Fruit fly (Drosophila melanogaster) whole organism, embryonic: ENCODE results near the gene CG34265.
A peak's percentile ranks its signal among the peaks of the same experiment; 100 is the strongest.

Experiments
- Abd-B ChIP-seq: fragments of 200-800 bp; sonication (Bioruptor generic); optimal IDR thresholded peaks from 2 replicates; lab custom pipeline; 2018; ENCODE audit warnings: missing biosample characterization, mild to moderate bottlenecking, missing genetic modification characterization, moderate library complexity
- Awh ChIP-seq: fragments of 200-800 bp; sonication (Bioruptor generic); IDR thresholded peaks from 2 replicates; pipeline ENCODE4, ENCODE4 v1.3.6; 2022; ENCODE audit warnings: missing biosample characterization, missing genetic modification characterization
- BtbVII ChIP-seq: fragments of 200-800 bp; sonication (Bioruptor generic); optimal IDR thresholded peaks from 3 replicates; lab custom pipeline; 2017; ENCODE audit warnings: missing biosample characterization, mild to moderate bottlenecking, missing genetic modification characterization
- CG10209 ChIP-seq: fragments of 200-800 bp; sonication (Bioruptor generic); optimal IDR thresholded peaks from 3 replicates; lab custom pipeline; 2017; ENCODE audit warnings: missing biosample characterization, mild to moderate bottlenecking, missing genetic modification characterization, missing genetic modification reagents
- CG10366 ChIP-seq: fragments of 200-800 bp; sonication (Bioruptor generic); IDR thresholded peaks from 2 replicates; pipeline ENCODE4 v1.3.6; 2022; ENCODE audit warnings: missing biosample characterization, missing genetic modification characterization
- CG10462 ChIP-seq: fragments of 200-800 bp; sonication (Bioruptor generic); optimal IDR thresholded peaks from 2 replicates; lab custom pipeline; 2016; ENCODE audit warnings: missing biosample characterization, missing genetic modification characterization
- CG11504 ChIP-seq: fragments of 200-800 bp; sonication (Bioruptor generic); optimal IDR thresholded peaks from 3 replicates; lab custom pipeline; 2019; ENCODE audit warnings: missing biosample characterization, mild to moderate bottlenecking, missing genetic modification characterization, moderate library complexity
- CG11560 ChIP-seq: fragments of 200-800 bp; sonication (Bioruptor generic); IDR thresholded peaks from 3 replicates; pipeline ENCODE4 v1.3.6; 2022; ENCODE audit warnings: missing biosample characterization, missing genetic modification characterization
- CG11723 ChIP-seq: fragments of 200-800 bp; sonication (Bioruptor generic); optimal IDR thresholded peaks from 2 replicates; lab custom pipeline; 2017; ENCODE audit warnings: missing biosample characterization, mild to moderate bottlenecking, missing genetic modification characterization
- CG13287 ChIP-seq: fragments of 200-800 bp; sonication (Bioruptor generic); IDR thresholded peaks from 2 replicates; pipeline ENCODE4 v1.3.6; 2022; ENCODE audit warnings: missing biosample characterization, missing genetic modification characterization; ENCODE audit not compliant: partially characterized antibody
- CG14860 ChIP-seq: fragments of 200-800 bp; sonication (Bioruptor generic); IDR thresholded peaks from 3 replicates; pipeline ENCODE4 v1.3.6; 2022; ENCODE audit warnings: missing biosample characterization, missing genetic modification characterization; ENCODE audit not compliant: partially characterized antibody
- CG15479 ChIP-seq: fragments of 200-800 bp; sonication (Bioruptor generic); optimal IDR thresholded peaks from 3 replicates; lab custom pipeline; 2019; ENCODE audit warnings: missing biosample characterization, mild to moderate bottlenecking, missing genetic modification characterization, moderate library complexity
- CG16815 ChIP-seq: fragments of 200-800 bp; sonication (Bioruptor generic); optimal IDR thresholded peaks from 3 replicates; lab custom pipeline; 2017; ENCODE audit warnings: missing biosample characterization, mild to moderate bottlenecking, missing genetic modification characterization
- CG18619 ChIP-seq: fragments of 200-800 bp; sonication (Bioruptor generic); optimal IDR thresholded peaks from 3 replicates; lab custom pipeline; 2017; ENCODE audit warnings: missing biosample characterization, mild to moderate bottlenecking, missing genetic modification characterization
- CG2129 ChIP-seq: fragments of 200-800 bp; sonication (Bioruptor generic); IDR thresholded peaks from 2 replicates; pipeline ENCODE4 v1.3.6; 2022; ENCODE audit warnings: missing biosample characterization, missing genetic modification characterization; ENCODE audit not compliant: partially characterized antibody
- CG2202 ChIP-seq: fragments of 200-800 bp; sonication (Bioruptor generic); optimal IDR thresholded peaks from 2 replicates; lab custom pipeline; 2018; ENCODE audit warnings: missing biosample characterization, mild to moderate bottlenecking, missing genetic modification characterization
- CG31365 ChIP-seq: fragments of 200-800 bp; sonication (Bioruptor generic); optimal IDR thresholded peaks from 2 replicates; lab custom pipeline; 2018; ENCODE audit warnings: missing biosample characterization, mild to moderate bottlenecking, missing genetic modification characterization
- CG42726 ChIP-seq: fragments of 200-800 bp; sonication (Bioruptor generic); IDR thresholded peaks from 2 replicates; pipeline ENCODE4 v1.3.6; 2022; ENCODE audit warnings: missing biosample characterization, missing genetic modification characterization; ENCODE audit not compliant: partially characterized antibody
- CG8281 ChIP-seq: fragments of 200-800 bp; sonication (Bioruptor generic); optimal IDR thresholded peaks from 2 replicates; lab custom pipeline; 2018; ENCODE audit warnings: missing biosample characterization, mild to moderate bottlenecking, missing genetic modification characterization, moderate library complexity
- Doc3 ChIP-seq: fragments of 200-800 bp; sonication (Bioruptor generic); IDR thresholded peaks from 3 replicates; pipeline ENCODE4 v1.3.6; 2022; ENCODE audit warnings: missing biosample characterization, missing genetic modification characterization; ENCODE audit not compliant: partially characterized antibody
- Dp ChIP-seq: fragments of 200-800 bp; sonication (Bioruptor generic); optimal IDR thresholded peaks from 2 replicates; lab custom pipeline; 2018; ENCODE audit warnings: missing biosample characterization, mild to moderate bottlenecking, missing genetic modification characterization, moderate library complexity
- ERR ChIP-seq: fragments of 200-800 bp; sonication (Bioruptor generic); optimal IDR thresholded peaks from 2 replicates; lab custom pipeline; 2016; ENCODE audit warnings: missing biosample characterization, missing genetic modification characterization
- HLHmδ ChIP-seq: fragments of 200-800 bp; sonication (Bioruptor generic); optimal IDR thresholded peaks from 2 replicates; lab custom pipeline; 2018; ENCODE audit warnings: missing biosample characterization, mild to moderate bottlenecking, missing genetic modification characterization, moderate library complexity
- Hsf ChIP-seq: fragments of 200-800 bp; sonication (Bioruptor generic); optimal IDR thresholded peaks from 3 replicates; lab custom pipeline; 2016; ENCODE audit warnings: missing biosample characterization, missing genetic modification characterization
- Meics ChIP-seq: fragments of 200-800 bp; sonication (Bioruptor generic); optimal IDR thresholded peaks from 2 replicates; lab custom pipeline; 2017; ENCODE audit warnings: missing biosample characterization, mild to moderate bottlenecking, missing genetic modification characterization
- Oli ChIP-seq: fragments of 200-800 bp; sonication (Bioruptor generic); optimal IDR thresholded peaks from 2 replicates; lab custom pipeline; 2018; ENCODE audit warnings: missing biosample characterization, mild to moderate bottlenecking, missing genetic modification characterization, moderate library complexity
- Optix ChIP-seq: fragments of 200-800 bp; sonication (Bioruptor generic); IDR thresholded peaks from 3 replicates; pipeline ENCODE4 v1.3.6; 2022; ENCODE audit warnings: missing biosample characterization, missing genetic modification characterization
- Sox102F ChIP-seq: fragments of 200-800 bp; sonication (Bioruptor generic); optimal IDR thresholded peaks from 2 replicates; lab custom pipeline; 2018; ENCODE audit warnings: missing biosample characterization, mild to moderate bottlenecking, missing genetic modification characterization, moderate library complexity
- ac ChIP-seq: fragments of 200-800 bp; sonication (Bioruptor generic); optimal IDR thresholded peaks from 3 replicates; lab custom pipeline; 2017; ENCODE audit warnings: missing biosample characterization, mild to moderate bottlenecking, missing genetic modification characterization
- ase ChIP-seq: fragments of 200-800 bp; sonication (Bioruptor generic); IDR thresholded peaks from 3 replicates; pipeline ENCODE4 v1.3.6; 2022; ENCODE audit warnings: missing biosample characterization, missing genetic modification characterization
- ash1 ChIP-seq: fragments of 200-800 bp; sonication (Bioruptor generic); optimal IDR thresholded peaks from 2 replicates; lab custom pipeline; 2018; ENCODE audit warnings: missing biosample characterization, mild to moderate bottlenecking, missing genetic modification characterization
- bbx ChIP-seq: fragments of 200-800 bp; sonication (Bioruptor generic); IDR thresholded peaks from 2 replicates; pipeline ENCODE4 v1.3.6; 2022; ENCODE audit warnings: missing biosample characterization, missing genetic modification characterization; ENCODE audit not compliant: partially characterized antibody
- bigmax ChIP-seq: fragments of 200-800 bp; sonication (Bioruptor generic); optimal IDR thresholded peaks from 2 replicates; lab custom pipeline; 2018; ENCODE audit warnings: missing biosample characterization, mild to moderate bottlenecking, missing genetic modification characterization
- btn ChIP-seq: fragments of 200-800 bp; sonication (Bioruptor generic); optimal IDR thresholded peaks from 2 replicates; lab custom pipeline; 2016; ENCODE audit warnings: missing biosample characterization, missing genetic modification characterization
- crc ChIP-seq: fragments of 200-800 bp; sonication (Bioruptor generic); optimal IDR thresholded peaks from 2 replicates; lab custom pipeline; 2016; ENCODE audit warnings: missing biosample characterization, missing genetic modification characterization
- croc ChIP-seq: fragments of 200-800 bp; sonication (Bioruptor generic); conservative IDR thresholded peaks from 3 replicates; pipeline ENCODE4 v1.3.6; 2022; ENCODE audit warnings: missing biosample characterization, missing genetic modification characterization
- dati ChIP-seq: fragments of 200-800 bp; sonication (Bioruptor generic); IDR thresholded peaks from 2 replicates; pipeline ENCODE4 v1.3.6; 2022; ENCODE audit warnings: missing biosample characterization, missing genetic modification characterization
- gce ChIP-seq: fragments of 200-800 bp; sonication (Bioruptor generic); IDR thresholded peaks from 3 replicates; pipeline ENCODE4 v1.3.6; 2022; ENCODE audit warnings: missing biosample characterization, missing genetic modification characterization
- gem ChIP-seq: fragments of 200-800 bp; sonication (Bioruptor generic); optimal IDR thresholded peaks from 2 replicates; lab custom pipeline; 2019; ENCODE audit warnings: missing biosample characterization, mild to moderate bottlenecking, missing genetic modification characterization, moderate library complexity
- onecut ChIP-seq: fragments of 200-800 bp; sonication (Bioruptor generic); IDR thresholded peaks from 2 replicates; pipeline ENCODE4 v1.3.6; 2022; ENCODE audit warnings: missing biosample characterization, missing genetic modification characterization
- org-1 ChIP-seq: fragments of 200-800 bp; sonication (Bioruptor generic); optimal IDR thresholded peaks from 2 replicates; lab custom pipeline; 2017; ENCODE audit warnings: missing biosample characterization, missing genetic modification characterization
- pnt ChIP-seq: fragments of 200-800 bp; sonication (Bioruptor generic); optimal IDR thresholded peaks from 3 replicates; lab custom pipeline; 2016; ENCODE audit warnings: missing biosample characterization, missing genetic modification characterization
- repo ChIP-seq: fragments of 200-800 bp; sonication (Bioruptor generic); optimal IDR thresholded peaks from 2 replicates; lab custom pipeline; 2016; ENCODE audit warnings: missing biosample characterization, missing genetic modification characterization
- sob ChIP-seq: fragments of 200-800 bp; sonication (Bioruptor generic); IDR thresholded peaks from 2 replicates; pipeline ENCODE4 v1.3.6; 2022; ENCODE audit warnings: missing biosample characterization, missing genetic modification characterization
- sqz ChIP-seq: fragments of 200-800 bp; sonication (Bioruptor generic); optimal IDR thresholded peaks from 3 replicates; lab custom pipeline; 2018; ENCODE audit warnings: missing biosample characterization, mild to moderate bottlenecking, missing genetic modification characterization
- tap ChIP-seq: fragments of 200-800 bp; optimal IDR thresholded peaks from 3 replicates; lab custom pipeline; 2019; ENCODE audit warnings: missing biosample characterization, mild to moderate bottlenecking, missing genetic modification characterization, moderate library complexity
- tio ChIP-seq: fragments of 200-800 bp; sonication (Bioruptor generic); optimal IDR thresholded peaks from 2 replicates; lab custom pipeline; 2017; ENCODE audit warnings: missing biosample characterization, missing genetic modification characterization, inconsistent platforms
- tll ChIP-seq, 2 experiments: fragments of 200-800 bp in 1 of 2; fragments of >200 bp in 1 of 2; sonication (Bioruptor generic) in 1 of 2; optimal IDR thresholded peaks; 2 replicates each; lab custom pipeline; 2017 to 2019; ENCODE audit warnings: missing biosample characterization in 2 of 2, missing genetic modification characterization in 2 of 2, mild to moderate bottlenecking in 1 of 2, moderate library complexity in 1 of 2
- trh ChIP-seq: fragments of 200-800 bp; sonication (Bioruptor generic); optimal IDR thresholded peaks from 2 replicates; lab custom pipeline; 2016; ENCODE audit warnings: missing biosample characterization, missing genetic modification characterization

Gene CG34265

dm6 chr3L:3304740-3305139 lies 36.5 kb downstream of the CG34265 start:
- TF ChIP-seq CG8281 (no peak), CG2129 (GFP tag; lab: Robert Waterston, UW) (no peak), dati (GFP tag; lab: Robert Waterston, UW) (no peak), tll (GFP tag; optimal IDR thresholded peaks at IDR 0.05; lab: Kevin White, UChicago) (peak in 1 of 2 experiments; percentile 25), CG15479 (GFP tag; lab: Kevin White, UChicago) (peak; percentile 54), CG10209 (GFP tag; lab: Kevin White, UChicago) (no peak)

- peak; percentile 9 for TF ChIP-seq repo (GFP tag; lab: Kevin White, UChicago)
- TF ChIP-seq Hsf (GFP tag; lab: Kevin White, UChicago): peak; percentile 15
- peak; percentile 61 for TF ChIP-seq org-1
- no peak for TF ChIP-seq CG11723 (GFP tag; lab: Kevin White, UChicago)
- peak; percentile 21 for TF ChIP-seq btn (GFP tag; lab: Kevin White, UChicago)
- TF ChIP-seq Awh: no peak
- TF ChIP-seq Doc3: no peak
- peak; percentile 26 for TF ChIP-seq Oli (tag; lab: Kevin White, UChicago)
- no peak for TF ChIP-seq CG11560
- TF ChIP-seq ash1 (GFP tag; lab: Kevin White, UChicago): no peak
- no peak for TF ChIP-seq BtbVII
- no peak for TF ChIP-seq CG10366
- peak; percentile 45 for TF ChIP-seq trh (GFP tag; lab: Kevin White, UChicago)
- no peak for TF ChIP-seq Dp (GFP tag; lab: Kevin White, UChicago)
- no peak for TF ChIP-seq CG42726 (GFP tag; lab: Robert Waterston, UW)
- TF ChIP-seq pnt (GFP tag; lab: Kevin White, UChicago): no peak
- TF ChIP-seq Sox102F (GFP tag; lab: Kevin White, UChicago): peak; percentile 23
- no peak for TF ChIP-seq Abd-B
- peak; percentile 28 for TF ChIP-seq CG18619 (GFP tag; lab: Kevin White, UChicago)
- no peak for TF ChIP-seq ase
- TF ChIP-seq HLHmδ (GFP tag; lab: Kevin White, UChicago): no peak
- no peak for TF ChIP-seq tio
- peak; percentile 22; the same call in 1 of the 2 replicates for TF ChIP-seq sob (GFP tag; lab: Robert Waterston, UW)
- peak; percentile 23 for TF ChIP-seq CG10462 (GFP tag; lab: Kevin White, UChicago)
- no peak for TF ChIP-seq onecut
- no peak for TF ChIP-seq Optix
- TF ChIP-seq bbx: no peak
- no peak for TF ChIP-seq CG31365 (tag; lab: Kevin White, UChicago)
- no peak for TF ChIP-seq CG13287 (GFP tag; lab: Robert Waterston, UW)
- TF ChIP-seq gem (tag; lab: Kevin White, UChicago): peak; percentile 61
- TF ChIP-seq croc (GFP tag; lab: Robert Waterston, UW): no peak
- no peak for TF ChIP-seq ac
- no peak for TF ChIP-seq bigmax (GFP tag; lab: Kevin White, UChicago)
- no peak for TF ChIP-seq tap (tag; lab: Kevin White, UChicago)
- TF ChIP-seq sqz: no peak
- no peak for TF ChIP-seq crc (GFP tag; lab: Kevin White, UChicago)
- no peak for TF ChIP-seq gce (GFP tag; lab: Robert Waterston, UW)
- no peak for TF ChIP-seq CG16815
- TF ChIP-seq CG14860 (GFP tag; lab: Robert Waterston, UW): no peak
- TF ChIP-seq CG11504 (tag; lab: Kevin White, UChicago): no peak
- peak; percentile 17 for TF ChIP-seq Meics (GFP tag; lab: Kevin White, UChicago)
- peak; percentile 6 for TF ChIP-seq ERR
- TF ChIP-seq CG2202: peak; percentile 64
Measured at dm6 chr3L:3305430-3305829, 37.2 kb downstream of the CG34265 start.
